Worm (Caenorhabditis elegans) whole organism, L1 larva: ENCODE measurements around the gene elt-1.

Experiments
- C04F5.9 ChIP-seq: sonication (generic microtip); optimal IDR thresholded peaks from 2 replicates; lab custom pipeline; 2016; ENCODE audit warnings: missing genetic modification characterization, missing compliant biosample characterization
- C16A3.4 ChIP-seq: fragments of 150-350 bp; optimal IDR thresholded peaks from 2 replicates; lab custom pipeline; 2014; ENCODE audit warnings: missing biosample characterization, missing genetic modification characterization
- ama-1 ChIP-seq: fragments of 150-350 bp; optimal IDR thresholded peaks from 2 replicates; lab custom pipeline; 2014
- blmp-1 ChIP-seq: fragments of 150-350 bp; optimal IDR thresholded peaks from 2 replicates; lab custom pipeline; 2014; ENCODE audit warnings: missing biosample characterization, missing genetic modification characterization
- ceh-8 ChIP-seq: fragments of 200-800 bp; sonication (Bioruptor generic); optimal IDR thresholded peaks from 2 replicates; lab custom pipeline; 2018; ENCODE audit warnings: mild to moderate bottlenecking, missing genetic modification characterization, moderate library complexity, missing compliant biosample characterization
- ceh-88 ChIP-seq: fragments of 200-800 bp; sonication (Bioruptor generic); IDR thresholded peaks from 2 replicates; pipeline ENCODE4 v1.3.6; 2022; ENCODE audit warnings: missing genetic modification characterization, missing compliant biosample characterization
- efl-1 ChIP-seq, 4 experiments: fragments of 150-350 bp; optimal IDR thresholded peaks in 3 of 4; peaks in 1 of 4; 1 replicate in 1 of 4; 2 replicates in 3 of 4; lab custom pipeline; 2014; ENCODE audit warnings: missing biosample characterization in 2 of 4, missing genetic modification characterization in 2 of 4, missing genetic modification reagents in 2 of 4
- efl-3 ChIP-seq: fragments of 200-800 bp; sonication (Bioruptor generic); optimal IDR thresholded peaks from 2 replicates; lab custom pipeline; 2018; ENCODE audit warnings: mild to moderate bottlenecking, missing genetic modification characterization, missing compliant biosample characterization
- egl-27 ChIP-seq, 2 experiments: fragments of 150-350 bp in 1 of 2; sonication (generic microtip); optimal IDR thresholded peaks; 3 replicates each; lab custom pipeline; 2017 to 2018; ENCODE audit warnings: missing biosample characterization in 2 of 2, missing genetic modification characterization in 2 of 2, missing genetic modification reagents in 2 of 2
- fkh-10 ChIP-seq: sonication (generic microtip); optimal IDR thresholded peaks from 2 replicates; lab custom pipeline; 2017; ENCODE audit warnings: missing biosample characterization, missing genetic modification reagents, missing genetic modification characterization
- fkh-4 ChIP-seq: sonication (generic microtip); optimal IDR thresholded peaks from 2 replicates; lab custom pipeline; 2016; ENCODE audit warnings: missing compliant biosample characterization, missing genetic modification characterization, borderline replicate concordance
- fos-1 ChIP-seq: fragments of 150-350 bp; optimal IDR thresholded peaks from 2 replicates; lab custom pipeline; 2014; ENCODE audit warnings: missing biosample characterization, missing genetic modification characterization
- grh-1 ChIP-seq: fragments of 200-800 bp; sonication (Bioruptor generic); IDR thresholded peaks from 2 replicates; pipeline ENCODE4 v1.3.6; 2022; ENCODE audit warnings: missing genetic modification reagents, missing genetic modification characterization, missing compliant biosample characterization
- irx-1 ChIP-seq: sonication (generic microtip); optimal IDR thresholded peaks from 2 replicates; lab custom pipeline; 2016; ENCODE audit warnings: missing genetic modification characterization, missing compliant biosample characterization
- lin-14 ChIP-seq: fragments of 200-800 bp; sonication (Bioruptor generic); optimal IDR thresholded peaks from 2 replicates; lab custom pipeline; 2018; ENCODE audit warnings: mild to moderate bottlenecking, missing genetic modification characterization, moderate library complexity, missing compliant biosample characterization
- lin-15B ChIP-seq: fragments of 150-350 bp; sonication (generic microtip); optimal IDR thresholded peaks from 3 replicates; lab custom pipeline; 2014; ENCODE audit warnings: missing biosample characterization, missing genetic modification characterization
- lsy-2 ChIP-seq, 2 experiments: fragments of 150-350 bp; optimal IDR thresholded peaks; 2 replicates each; lab custom pipeline; 2014; ENCODE audit warnings: missing biosample characterization in 2 of 2, missing genetic modification characterization in 2 of 2
- nhr-12 ChIP-seq: sonication (generic microtip); optimal IDR thresholded peaks from 2 replicates; lab custom pipeline; 2017; ENCODE audit warnings: missing biosample characterization, missing genetic modification characterization
- nhr-19 ChIP-seq: fragments of 200-800 bp; sonication (Bioruptor generic); conservative IDR thresholded peaks from 2 replicates; pipeline ENCODE4 v1.3.6; 2022; ENCODE audit warnings: missing genetic modification characterization, missing compliant biosample characterization
- nhr-20 ChIP-seq: sonication (generic microtip); optimal IDR thresholded peaks from 2 replicates; lab custom pipeline; 2016; ENCODE audit warnings: mild to moderate bottlenecking, missing genetic modification characterization, missing compliant biosample characterization
- nhr-47 ChIP-seq: sonication (generic microtip); optimal IDR thresholded peaks from 2 replicates; lab custom pipeline; 2016; ENCODE audit warnings: mild to moderate bottlenecking, missing genetic modification characterization, moderate library complexity, missing compliant biosample characterization
- nhr-71 ChIP-seq: sonication (generic microtip); optimal IDR thresholded peaks from 2 replicates; lab custom pipeline; 2016; ENCODE audit warnings: mild to moderate bottlenecking, missing genetic modification characterization, moderate library complexity, missing compliant biosample characterization
- nhr-77 ChIP-seq: fragments of 150-350 bp; optimal IDR thresholded peaks from 2 replicates; lab custom pipeline; 2014; ENCODE audit warnings: missing biosample characterization, missing genetic modification characterization
- nhr-85 ChIP-seq: sonication (generic microtip); peaks from one replicate; lab custom pipeline; 2016; ENCODE audit warnings: missing genetic modification characterization, inconsistent platforms, missing compliant biosample characterization
- pag-3 ChIP-seq: sonication (generic microtip); optimal IDR thresholded peaks from 2 replicates; lab custom pipeline; 2017; ENCODE audit warnings: missing genetic modification characterization, mild to moderate bottlenecking, missing compliant biosample characterization, antibody characterized with exemption, borderline replicate concordance; ENCODE audit not compliant: insufficient read depth
- pax-3 ChIP-seq: fragments of 200-800 bp; sonication (Bioruptor generic); optimal IDR thresholded peaks from 2 replicates; lab custom pipeline; 2018; ENCODE audit warnings: mild to moderate bottlenecking, missing genetic modification characterization, moderate library complexity, missing compliant biosample characterization
- rnt-1 ChIP-seq: sonication (generic microtip); optimal IDR thresholded peaks from 2 replicates; lab custom pipeline; 2016; ENCODE audit warnings: mild to moderate bottlenecking, missing genetic modification characterization, moderate library complexity, missing compliant biosample characterization
- skn-1 ChIP-seq: fragments of 150-350 bp; optimal IDR thresholded peaks from 2 replicates; lab custom pipeline; 2014; ENCODE audit warnings: missing biosample characterization, missing genetic modification characterization
- sox-4 ChIP-seq: sonication (generic microtip); optimal IDR thresholded peaks from 2 replicates; lab custom pipeline; 2016; ENCODE audit warnings: missing genetic modification characterization, missing compliant biosample characterization
- sptf-1 ChIP-seq: fragments of 150-350 bp; optimal IDR thresholded peaks from 2 replicates; lab custom pipeline; 2014; ENCODE audit warnings: missing biosample characterization, missing genetic modification characterization
- unc-130 ChIP-seq: fragments of 150-350 bp; optimal IDR thresholded peaks from 2 replicates; lab custom pipeline; 2017; ENCODE audit warnings: missing biosample characterization, missing genetic modification characterization, inconsistent platforms
- unc-86 ChIP-seq: sonication (generic microtip); optimal IDR thresholded peaks from 2 replicates; lab custom pipeline; 2016; ENCODE audit warnings: missing genetic modification characterization, missing compliant biosample characterization
- xbp-1 ChIP-seq: sonication (generic microtip); optimal IDR thresholded peaks from 2 replicates; lab custom pipeline; 2016; ENCODE audit warnings: missing genetic modification characterization, missing compliant biosample characterization
- ztf-11 ChIP-seq, 2 experiments: sonication (generic microtip); optimal IDR thresholded peaks; 2 replicates each; lab custom pipeline; 2016 to 2017; ENCODE audit warnings: missing genetic modification characterization in 2 of 2, missing biosample characterization in 1 of 2, missing compliant biosample characterization in 1 of 2

elt-1 gene

ce11 chrIV:9607945-9608344, 6.8 kb upstream of the elt-1 start (continued):
- TF ChIP-seq fos-1 (tag; lab: Kevin White, UChicago): no peak

DNA sequence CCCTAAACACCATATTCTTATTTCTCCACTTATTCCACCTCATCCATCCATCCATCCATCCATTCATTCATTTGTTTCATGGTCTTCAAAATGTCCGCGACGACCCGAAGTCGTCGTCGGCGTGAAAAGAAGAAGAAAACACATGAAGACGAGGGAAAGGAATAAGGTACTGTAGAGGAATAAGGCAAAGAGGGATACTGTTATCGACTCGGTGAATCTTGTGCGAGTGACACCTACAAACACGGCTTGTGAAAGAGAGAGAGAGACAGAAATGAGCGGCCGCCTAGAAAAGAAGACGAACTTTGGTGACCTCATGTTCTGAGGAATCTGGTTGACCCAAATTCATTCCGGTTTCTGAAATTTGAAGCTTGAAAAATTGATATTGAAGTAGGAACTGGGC, 5.7 kb upstream of the elt-1 start:
- TF ChIP-seq C04F5.9 (tag; lab: Kevin White, UChicago) (no peak), nhr-85 (tag; lab: Kevin White, UChicago) (peak; percentile 62), blmp-1 (tag; lab: Kevin White, UChicago) (peak; percentile 45)

DNA sequence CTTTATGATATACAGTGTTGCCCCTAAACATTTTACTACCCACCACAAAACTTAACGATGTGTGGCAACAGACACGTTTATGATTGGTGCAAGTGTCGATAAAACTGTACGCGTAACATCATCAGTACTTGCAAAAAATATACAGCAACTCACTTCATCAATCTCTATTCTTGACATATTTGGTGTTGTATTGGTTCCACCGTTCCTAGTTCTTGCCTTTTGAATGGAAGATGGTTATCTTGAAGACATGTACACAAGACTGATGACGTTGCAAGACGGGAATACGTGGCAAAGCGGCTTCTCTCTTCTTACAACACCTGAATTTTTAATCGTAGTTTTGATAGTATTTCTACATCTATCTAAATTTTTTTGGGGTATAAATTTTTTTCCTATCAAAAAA, 3.9 kb upstream of the elt-1 start:
- TF ChIP-seq unc-86 (tag; lab: Kevin White, UChicago) (no peak), pax-3 (no peak), ceh-8 (GFP tag; lab: Kevin White, UChicago) (no peak), C16A3.4 (no peak), efl-1 (optimal IDR thresholded peaks at IDR 0.05; lab: Kevin White, UChicago) (no peak), efl-1 (GFP tag; optimal IDR thresholded peaks at IDR 0.05 in 1 of 2; lab: Kevin White, UChicago) (no peak), sox-4 (tag; lab: Kevin White, UChicago) (no peak), ceh-88 (GFP tag; lab: Robert Waterston, UW) (no peak), nhr-85 (tag; lab: Kevin White, UChicago) (no peak), ama-1 (lab: Kevin White, UChicago) (no peak), grh-1 (no peak), fos-1 (tag; lab: Kevin White, UChicago) (no peak), nhr-77 (tag; lab: Kevin White, UChicago) (no peak), pag-3 (tag; lab: Kevin White, UChicago) (no peak), lin-14 (GFP tag; lab: Kevin White, UChicago) (no peak)
- TF ChIP-seq, all 84 proteins: peak for 0

DNA sequence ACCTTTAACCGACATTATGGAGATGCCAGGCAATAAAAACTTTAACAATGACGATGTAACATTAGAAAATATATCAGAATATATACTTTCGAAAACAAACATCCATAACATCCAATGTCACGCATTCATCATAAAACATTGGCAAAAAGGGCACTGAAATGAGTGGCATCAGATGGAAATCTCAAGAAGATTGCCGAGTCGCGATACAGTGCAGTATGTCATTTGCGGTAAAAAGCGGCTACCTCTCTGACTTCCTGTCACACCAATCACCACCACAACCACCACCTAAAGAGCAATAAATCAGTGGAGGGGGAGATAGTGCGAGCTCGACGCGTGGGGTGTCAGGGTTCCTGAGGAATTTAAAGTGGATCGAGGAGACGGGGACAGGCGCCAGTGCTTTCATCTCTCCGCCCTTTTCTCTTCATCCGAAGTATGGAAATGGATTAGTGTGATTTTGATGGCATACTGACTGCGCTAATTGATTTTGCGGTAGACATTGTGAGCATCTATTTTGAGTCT, 1.7 kb upstream of the elt-1 start:
- TF ChIP-seq nhr-12 (tag; lab: Kevin White, UChicago) (no peak), efl-1 (optimal IDR thresholded peaks at IDR 0.05; lab: Kevin White, UChicago) (no peak), efl-1 (GFP tag; optimal IDR thresholded peaks at IDR 0.05 in 1 of 2; lab: Kevin White, UChicago) (peak in 1 of 2 experiments; percentile 49)

DNA sequence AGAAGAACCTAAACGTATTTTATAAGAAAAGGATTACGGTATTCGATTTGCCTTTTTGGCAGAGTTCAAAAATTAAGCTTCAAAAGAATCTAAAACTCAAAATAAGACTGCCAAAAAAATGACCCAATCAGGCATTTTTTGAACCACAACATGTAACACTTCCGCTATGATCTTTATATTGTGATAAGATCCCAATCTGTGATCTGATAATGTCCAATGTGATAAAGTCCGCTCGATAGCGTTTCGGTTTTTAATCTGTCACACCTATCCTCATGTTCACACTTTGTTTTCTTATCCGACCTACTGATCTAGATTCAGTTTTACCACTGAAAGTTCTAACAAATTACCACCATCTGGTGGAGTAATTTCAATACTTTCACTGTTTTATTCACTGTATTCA, 735 bp upstream of the elt-1 start:
- peak; percentile 3 for TF ChIP-seq blmp-1 (tag; lab: Kevin White, UChicago)
- TF ChIP-seq fkh-4 (tag; lab: Kevin White, UChicago): no peak
- TF ChIP-seq, all 84 proteins: peak for 1

DNA sequence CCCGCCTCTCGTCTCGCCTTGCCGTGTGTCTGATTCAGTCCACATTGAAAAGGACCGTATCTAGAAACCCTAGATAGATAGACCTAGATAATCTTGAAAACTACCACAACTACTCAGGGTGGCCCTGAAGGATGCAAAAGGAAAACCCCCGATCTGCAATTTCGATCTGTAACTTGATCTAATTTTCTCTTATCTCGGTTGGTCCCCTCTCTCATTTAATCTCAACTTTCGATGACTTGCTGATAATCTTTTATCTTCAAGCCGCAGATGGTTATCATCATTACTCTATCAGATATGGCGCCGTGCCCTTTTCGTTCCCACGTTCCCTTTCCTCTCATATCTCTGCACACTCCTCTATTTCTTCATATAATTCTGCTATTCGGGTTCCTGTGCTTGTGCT, 716 bp downstream of the elt-1 start:
- TF ChIP-seq ztf-11 (tag; optimal IDR thresholded peaks at IDR 0.05; lab: Kevin White, UChicago) (no peak), nhr-85 (tag; lab: Kevin White, UChicago) (peak; percentile 97), unc-130 (no peak), blmp-1 (tag; lab: Kevin White, UChicago) (peak; percentile 22), nhr-71 (tag; lab: Kevin White, UChicago) (peak; percentile 46), lin-15B (tag; lab: Kevin White, UChicago) (no peak), nhr-47 (tag; lab: Kevin White, UChicago) (peak; percentile 16), nhr-19 (no peak), rnt-1 (tag; lab: Kevin White, UChicago) (peak; percentile 70), skn-1 (tag; lab: Kevin White, UChicago) (no peak), sptf-1 (tag; lab: Kevin White, UChicago) (no peak), nhr-20 (peak; percentile 41), efl-3 (GFP tag; lab: Kevin White, UChicago) (peak; percentile 76), egl-27 (tag; optimal IDR thresholded peaks at IDR 0.05; lab: Kevin White, UChicago) (peak in 1 of 2 experiments; percentile 17), fkh-10 (GFP tag; lab: Kevin White, UChicago) (no peak), lin-14 (GFP tag; lab: Kevin White, UChicago) (peak; percentile 69), xbp-1 (tag; lab: Kevin White, UChicago) (no peak), lsy-2 (tag; optimal IDR thresholded peaks at IDR 0.05; lab: Kevin White, UChicago) (peak in 1 of 2 experiments; percentile 28), irx-1 (tag; lab: Kevin White, UChicago) (peak; percentile 39)
